Fruit fly (Drosophila melanogaster) whole organism: ENCODE results near the gene Ugt303B2.

Source experiments
- CG8478 ChIP-seq: fragments of >200 bp; optimal IDR thresholded peaks from 2 replicates; lab custom pipeline; 2018; ENCODE audit warnings: inconsistent platforms
- EcR ChIP-seq, 2 experiments: fragments of >200 bp; optimal IDR thresholded peaks; 2 replicates each; lab custom pipeline; 2017; ENCODE audit warnings: missing biosample characterization in 2 of 2, missing genetic modification characterization in 2 of 2, missing genetic modification reagents in 2 of 2
- pan ChIP-seq: fragments of >200 bp; optimal IDR thresholded peaks from 2 replicates; lab custom pipeline; 2017
- psq ChIP-seq: fragments of >200 bp; optimal IDR thresholded peaks from 2 replicates; lab custom pipeline; 2017
- usp ChIP-seq: fragments of >200 bp; optimal IDR thresholded peaks from 2 replicates; lab custom pipeline; 2017; ENCODE audit warnings: missing biosample characterization, missing genetic modification characterization, mixed read lengths

- TF ChIP-seq psq (lab: Kevin White, UChicago) (no peak), CG8478 (lab: Kevin White, UChicago) (no peak), usp (GFP tag; lab: Kevin White, UChicago) (no peak), pan (lab: Kevin White, UChicago) (no peak), EcR (GFP tag; optimal IDR thresholded peaks at IDR 0.05; lab: Kevin White, UChicago) (no peak)
These were observed at the start of gene Ugt303B2 for dm6 chr3R:23538719-23539145.
